Fruit fly (Drosophila melanogaster) whole organism, larva: ENCODE results near the gene trbd.
"Not testable (repeated sequence)": the region's sequence is repeated elsewhere in the genome, so short reads cannot be mapped to it uniquely, and the experiment has no call there.

ENCODE experiments used
- noc ChIP-seq: fragments of 200-800 bp; sonication (Bioruptor generic); optimal IDR thresholded peaks from 3 replicates; lab custom pipeline; 2019; ENCODE audit warnings: missing biosample characterization, mild to moderate bottlenecking, missing genetic modification characterization, moderate library complexity

trbd gene

DNA sequence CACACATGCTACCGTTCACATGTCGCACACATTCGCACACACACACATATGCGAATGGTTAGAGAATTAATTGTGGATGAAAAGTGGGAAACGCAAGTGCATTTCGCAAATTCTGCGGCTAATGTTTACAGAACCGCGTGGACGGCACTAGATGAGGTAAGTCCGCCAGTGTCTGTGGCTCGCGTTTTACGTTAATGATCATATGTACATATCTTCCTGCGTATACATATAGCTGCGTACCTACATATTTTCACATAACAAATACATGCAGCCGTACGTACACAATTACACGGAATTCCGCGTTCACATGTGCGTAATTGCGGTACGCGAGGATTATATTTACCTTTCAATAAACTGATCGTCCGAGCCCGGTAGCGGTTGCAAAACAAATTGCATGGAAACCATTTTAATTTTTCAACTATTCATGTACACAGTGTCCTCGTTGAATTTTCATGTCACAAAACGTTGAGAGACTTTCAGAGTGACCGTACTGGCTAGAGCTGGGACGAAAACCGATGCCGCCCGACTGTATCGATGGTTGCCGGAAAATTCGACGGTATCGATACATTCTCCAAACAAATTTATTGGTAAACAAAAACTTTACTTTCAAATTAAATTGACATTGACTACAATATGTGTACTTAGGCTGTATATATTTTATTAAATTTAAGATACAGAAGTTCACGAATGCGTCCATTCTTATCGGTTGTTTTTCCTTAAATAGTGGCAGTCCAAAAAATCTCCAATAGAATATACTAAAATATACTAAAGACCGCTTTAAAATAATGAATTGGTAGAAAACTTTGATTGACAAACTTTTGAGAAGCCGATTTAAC lies 14.5 kb upstream of the trbd start, which contains the start of gene hyd:
Gene hyd (minus strand): TSS at position 495 of the 836 bp plus-strand sequence.
- TF ChIP-seq noc (tag; lab: Kevin White, UChicago), result no peak

DNA sequence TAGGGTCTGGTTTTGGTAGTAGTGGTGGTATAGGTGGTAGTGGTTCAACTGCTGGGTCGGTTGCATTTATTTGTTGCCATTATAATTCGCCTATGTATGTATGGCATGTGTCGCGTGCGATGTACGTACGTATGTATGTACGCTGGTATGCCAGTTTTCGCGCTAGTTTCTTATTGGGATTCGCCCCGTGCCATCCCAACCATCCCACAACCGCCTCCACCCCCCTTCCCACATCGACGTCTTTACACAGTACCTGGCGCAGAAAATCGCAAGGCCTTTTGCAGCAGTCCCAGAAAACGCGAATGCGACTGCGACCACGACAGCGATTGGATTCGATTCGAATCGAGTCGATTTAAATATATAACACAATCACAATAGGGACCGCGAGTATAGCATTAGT lies 609 bp downstream of the trbd start:
- no peak for TF ChIP-seq noc (tag; lab: Kevin White, UChicago)

DNA sequence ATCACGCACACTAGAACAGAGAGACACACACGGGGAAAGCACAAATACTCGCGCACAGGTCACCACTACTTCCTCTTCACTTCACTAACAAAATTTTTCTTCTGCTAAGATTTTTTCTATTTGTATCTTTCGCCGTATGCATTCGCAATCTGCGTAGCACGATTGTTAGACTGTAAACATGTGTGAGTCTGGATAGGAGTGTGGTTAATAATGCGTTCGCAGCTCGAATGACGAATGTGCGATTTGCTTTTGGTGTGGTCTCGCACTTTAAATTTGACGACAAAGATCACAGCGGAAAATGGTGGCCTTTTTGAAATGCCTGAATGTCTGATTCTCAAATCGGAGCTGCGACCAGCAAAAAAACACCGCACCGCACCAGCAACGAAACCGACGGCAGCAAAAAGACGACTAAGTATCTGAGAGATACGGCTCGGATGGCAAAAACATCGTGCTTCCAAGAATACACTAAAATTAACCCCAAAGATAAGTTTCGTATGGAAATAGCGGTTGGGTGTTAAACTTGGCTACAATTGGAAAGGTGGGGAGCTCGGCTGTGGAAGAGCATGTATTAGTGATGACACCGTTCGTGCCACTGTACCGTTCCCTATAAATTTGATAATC lies 5.7 kb downstream of the trbd start, which contains the start of gene Unc-115a:
Gene Unc-115a (minus strand): TSS at position 410 of the 621 bp plus-strand sequence.
- peak; percentile 46 for TF ChIP-seq noc (tag; lab: Kevin White, UChicago)

DNA sequence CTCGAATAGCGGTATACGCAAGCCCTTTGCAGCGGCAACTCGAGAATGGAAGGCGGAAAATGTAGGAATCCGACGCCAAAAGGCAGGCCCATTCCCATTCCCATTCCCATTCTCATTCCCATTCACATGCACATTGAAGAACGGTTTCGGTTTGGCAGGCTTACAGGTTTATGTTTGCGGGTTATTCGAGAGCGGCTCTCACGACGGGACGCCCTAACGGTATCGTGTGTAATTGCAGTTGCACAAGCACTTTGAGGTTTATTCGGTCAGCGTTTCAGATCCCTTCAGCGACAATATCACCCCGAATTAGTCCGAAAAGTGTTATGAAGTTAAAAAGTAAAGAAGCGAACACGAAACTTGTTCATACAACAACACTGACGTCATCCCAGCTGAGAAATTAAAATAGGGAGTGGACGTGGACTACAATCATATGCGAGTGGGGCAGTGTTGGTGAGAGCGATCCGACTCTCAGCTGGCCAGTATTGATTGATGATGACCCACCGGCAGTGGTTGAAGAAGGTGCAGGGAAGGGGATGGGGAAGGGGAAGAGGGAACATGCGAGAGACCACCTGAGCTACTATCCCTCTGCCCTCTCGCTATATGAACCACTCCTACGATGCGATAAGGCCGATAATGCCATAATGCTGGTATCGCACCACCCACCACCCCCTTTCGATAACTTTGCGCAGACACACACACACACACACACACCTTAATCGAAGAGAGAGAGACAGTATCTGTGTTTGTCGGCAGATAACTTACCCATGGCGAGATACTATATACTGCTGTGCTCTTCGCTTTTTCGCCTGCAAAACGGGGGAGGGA lies 6.4 kb downstream of the trbd start:
- peak; percentile 47 for TF ChIP-seq noc (tag; lab: Kevin White, UChicago)

DNA sequence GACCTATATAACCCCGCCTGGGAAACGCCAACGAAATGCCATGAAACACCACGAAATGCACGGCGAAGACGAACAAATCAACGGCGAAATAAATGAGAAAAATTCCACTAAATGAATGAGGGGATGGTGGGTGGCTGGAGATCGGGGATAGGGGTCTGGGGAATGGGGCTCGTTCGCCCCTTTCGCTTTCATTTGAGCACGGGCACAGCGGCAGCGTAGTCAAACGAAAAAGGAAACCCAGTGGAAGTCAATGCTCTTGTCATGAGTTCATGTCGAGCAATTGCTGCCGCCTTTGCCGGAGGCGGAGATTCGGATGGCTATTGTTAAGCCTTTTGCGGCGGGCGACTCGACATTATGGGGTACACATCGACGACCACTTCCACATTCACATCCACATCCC lies 7.6 kb downstream of the trbd start:
- no peak for TF ChIP-seq noc (tag; lab: Kevin White, UChicago)

DNA sequence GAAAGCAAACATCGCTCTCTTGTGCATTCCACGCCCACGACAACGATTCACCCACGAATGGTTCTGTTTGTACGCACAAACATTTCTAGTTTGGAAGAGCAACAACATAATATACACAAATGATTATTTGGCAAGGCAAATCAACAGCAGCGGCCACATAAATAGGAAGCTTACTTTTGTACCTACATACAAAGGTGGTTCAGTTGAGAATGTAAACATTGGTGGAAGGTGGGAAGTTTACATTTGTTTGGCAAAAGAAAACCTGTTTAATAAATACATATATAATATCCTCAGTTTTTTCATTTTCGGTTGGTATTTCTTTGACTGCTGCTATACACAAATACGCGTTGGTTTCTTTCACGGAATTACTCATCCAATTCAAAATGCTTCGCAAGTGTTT lies 8.3 kb downstream of the trbd start:
- peak; percentile 91 for TF ChIP-seq noc (tag; lab: Kevin White, UChicago)

DNA sequence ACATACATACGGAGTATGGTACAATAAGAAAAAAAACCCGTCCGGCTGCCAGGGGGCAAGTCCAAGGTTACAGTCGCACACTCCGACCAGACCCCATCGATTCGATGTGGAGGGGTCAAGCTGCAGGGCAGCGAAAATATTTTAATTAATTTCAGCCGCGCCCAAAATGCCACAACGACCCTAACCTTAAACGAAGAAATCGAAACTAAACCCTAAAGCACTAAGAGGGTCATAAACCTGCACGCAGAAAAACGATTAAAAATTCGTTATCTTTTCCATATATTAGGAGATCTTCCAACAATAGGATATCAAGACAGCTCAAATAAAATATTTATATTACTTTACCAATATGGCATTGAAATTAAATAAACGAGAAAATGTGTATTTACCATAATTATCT lies 8.9 kb downstream of the trbd start:
- TF ChIP-seq noc (tag; lab: Kevin White, UChicago), result no peak

DNA sequence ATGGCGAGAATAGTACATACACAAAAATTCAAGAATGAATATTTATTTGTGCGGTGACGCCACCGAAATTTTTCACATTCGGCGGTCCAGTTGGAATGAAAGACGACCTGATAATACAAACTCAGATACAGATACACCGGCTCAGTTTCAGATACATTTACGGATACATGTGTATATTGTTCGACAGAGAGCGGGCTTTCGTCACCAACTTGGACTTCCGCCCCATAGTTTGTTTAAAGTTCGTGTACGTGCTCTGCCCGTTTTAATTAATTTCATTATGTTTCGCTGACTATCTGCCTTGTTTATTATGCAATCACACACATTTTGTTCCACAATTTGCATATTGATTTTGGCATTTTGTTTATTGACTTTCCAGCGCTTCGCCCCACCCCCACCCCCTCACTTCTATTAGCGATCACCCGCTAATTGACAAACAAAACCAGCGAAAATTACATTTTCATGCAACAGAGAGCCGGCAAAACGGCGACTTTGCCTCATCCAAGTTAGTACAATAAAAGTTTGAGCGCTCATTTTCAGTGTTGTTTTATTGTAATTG lies 9.6 kb downstream of the trbd start:
- no peak for TF ChIP-seq noc (tag; lab: Kevin White, UChicago)

DNA sequence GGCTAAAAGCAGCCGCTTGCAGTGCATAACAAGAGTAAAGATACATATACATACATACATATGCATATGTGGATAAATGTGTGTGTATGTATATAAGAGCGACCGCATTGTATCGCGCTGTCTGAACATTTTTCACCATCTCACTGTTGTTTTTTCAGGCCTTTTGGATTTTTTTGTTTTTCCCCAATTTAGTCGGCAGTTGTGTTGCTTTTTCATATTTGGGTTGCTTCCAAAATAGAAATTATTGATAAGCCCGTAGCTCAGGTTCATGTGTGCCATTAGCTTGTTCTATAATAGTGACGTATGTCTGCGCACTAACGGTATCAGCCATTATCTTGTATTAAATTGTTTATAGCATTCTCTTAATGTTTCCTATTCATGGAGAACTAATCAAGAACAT lies 10.3 kb downstream of the trbd start:
- TF ChIP-seq noc (tag; lab: Kevin White, UChicago), result peak; percentile 12

DNA sequence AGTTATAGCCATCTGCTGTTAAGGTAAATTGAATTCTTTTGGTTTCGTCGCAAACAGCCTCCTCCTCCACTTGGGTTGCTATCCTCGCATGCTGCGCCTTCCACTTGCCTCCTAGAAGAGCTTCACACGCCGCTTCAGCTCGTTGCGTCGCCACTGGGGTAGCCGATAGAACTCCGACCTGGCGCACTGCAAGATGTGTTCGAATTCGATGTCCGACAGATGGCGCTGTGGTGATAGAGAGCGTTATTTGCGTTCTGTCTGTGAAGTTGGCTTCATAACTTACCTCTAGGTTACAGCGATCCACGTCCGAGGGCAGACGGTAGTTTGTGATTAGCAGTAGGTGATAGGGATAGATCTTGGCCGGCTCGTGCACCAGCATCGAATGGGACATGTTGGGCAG lies 15.8 kb downstream of the trbd start:
- TF ChIP-seq noc (tag; lab: Kevin White, UChicago), result no peak

DNA sequence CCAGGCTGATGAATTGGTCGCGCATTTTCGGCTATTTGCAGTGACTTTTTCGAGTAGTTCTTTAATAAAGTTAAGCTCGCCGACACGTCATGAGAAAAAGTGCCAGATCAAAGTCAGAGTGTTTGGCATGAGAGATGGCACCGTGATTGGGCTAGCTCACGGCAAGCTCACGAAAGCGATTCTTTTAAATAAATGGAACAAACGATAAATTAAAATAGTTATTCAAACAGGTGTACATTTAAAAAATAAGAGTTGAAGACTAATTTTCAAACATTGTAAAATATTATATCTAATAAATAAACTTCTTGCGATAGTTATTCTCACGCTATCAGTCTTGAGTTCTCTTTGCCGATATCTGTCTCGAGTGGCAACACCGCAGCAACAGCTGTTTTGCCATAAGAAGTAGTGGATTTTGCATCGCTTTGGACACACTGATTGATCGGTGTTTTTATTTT lies 18.1 kb downstream of the trbd start, which contains the start of the genes Unc-115b, p24-2 and CG32939:
Gene Unc-115b (minus strand): TSS at position 101 of the 455 bp plus-strand sequence.
Gene p24-2 (minus strand): TSS at position 120 of the 455 bp plus-strand sequence.
Gene CG32939 (plus strand): TSS at position 405 of the 455 bp plus-strand sequence.
- TF ChIP-seq noc (tag; lab: Kevin White, UChicago), result not testable (repeated sequence)

DNA sequence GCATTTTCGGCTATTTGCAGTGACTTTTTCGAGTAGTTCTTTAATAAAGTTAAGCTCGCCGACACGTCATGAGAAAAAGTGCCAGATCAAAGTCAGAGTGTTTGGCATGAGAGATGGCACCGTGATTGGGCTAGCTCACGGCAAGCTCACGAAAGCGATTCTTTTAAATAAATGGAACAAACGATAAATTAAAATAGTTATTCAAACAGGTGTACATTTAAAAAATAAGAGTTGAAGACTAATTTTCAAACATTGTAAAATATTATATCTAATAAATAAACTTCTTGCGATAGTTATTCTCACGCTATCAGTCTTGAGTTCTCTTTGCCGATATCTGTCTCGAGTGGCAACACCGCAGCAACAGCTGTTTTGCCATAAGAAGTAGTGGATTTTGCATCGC lies 25.5 kb downstream of the trbd start, which contains the start of the genes eca and CG18542:
Gene eca (minus strand): TSS at position 101 of the 400 bp plus-strand sequence.
Gene CG18542 (plus strand): TSS at position 385 of the 400 bp plus-strand sequence.
- not testable (repeated sequence) for TF ChIP-seq noc (tag; lab: Kevin White, UChicago)

DNA sequence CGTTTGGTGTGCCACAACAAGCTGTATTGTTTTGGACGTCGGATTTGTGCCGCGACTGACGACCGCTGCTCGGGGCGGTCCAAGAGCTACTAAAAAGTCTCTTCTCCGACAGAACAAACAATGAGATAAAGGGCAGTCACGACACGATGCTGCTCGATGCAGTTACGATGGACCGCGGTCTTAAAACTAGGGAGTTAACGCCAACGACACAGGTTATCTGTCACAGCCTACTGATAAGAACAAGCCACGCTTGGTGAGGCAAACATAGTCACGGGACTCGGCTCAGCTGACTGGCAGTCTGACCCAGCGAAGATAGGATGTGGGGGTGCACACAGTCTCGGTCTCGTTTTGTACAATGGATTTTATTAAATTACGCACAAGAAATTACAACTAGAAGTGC lies 26.7 kb downstream of the trbd start, which contains the start of gene CG9444:
Gene CG9444 (minus strand): TSS at position 140 of the 400 bp plus-strand sequence.
- TF ChIP-seq noc (tag; lab: Kevin White, UChicago), result no peak

DNA sequence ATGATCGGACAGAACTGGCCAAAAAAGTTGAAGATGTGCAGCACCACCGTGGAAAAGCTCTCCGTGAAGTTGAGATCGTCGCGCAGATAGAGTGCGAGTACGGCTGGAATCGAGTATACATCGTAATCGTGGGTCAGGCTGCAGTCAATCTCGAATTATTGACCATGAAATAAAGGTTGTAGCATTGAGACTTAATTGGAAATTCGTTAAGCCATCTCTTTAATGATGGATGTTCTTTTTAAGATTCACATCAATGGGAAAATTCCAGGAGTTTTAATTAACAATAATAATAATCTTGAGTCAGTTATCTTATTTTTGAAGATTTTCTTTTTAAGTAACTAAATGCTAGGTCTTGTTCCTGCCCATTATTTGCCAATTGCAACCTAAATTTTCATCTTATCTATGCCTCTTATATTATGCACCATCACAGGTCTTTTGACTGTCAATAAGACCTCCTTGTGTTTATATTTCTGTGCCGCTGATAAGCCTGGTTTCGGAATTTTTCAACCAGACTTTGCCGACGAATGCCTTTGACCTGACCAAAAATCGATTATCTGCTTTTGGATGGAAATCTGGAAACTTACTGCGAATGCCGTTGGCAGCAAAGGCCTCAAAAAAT lies 27.7 kb downstream of the trbd start:
- TF ChIP-seq noc (tag; lab: Kevin White, UChicago), result no peak
